Fruit fly (Drosophila melanogaster) whole organism, pupa: Measurements from ENCODE around the gene CG31231.

ENCODE experiments used
- CG10348 ChIP-seq: fragments of 200-800 bp; sonication (Bioruptor generic); IDR thresholded peaks from 2 replicates; pipeline ENCODE4 v1.3.6; 2022; ENCODE audit warnings: missing biosample characterization, missing genetic modification characterization
- CG15710 ChIP-seq: fragments of 200-800 bp; sonication (Bioruptor generic); optimal IDR thresholded peaks from 2 replicates; lab custom pipeline; 2018; ENCODE audit warnings: missing biosample characterization, mild to moderate bottlenecking, missing genetic modification characterization, moderate library complexity
- CG34367 ChIP-seq: fragments of 200-800 bp; sonication (Bioruptor generic); optimal IDR thresholded peaks from 2 replicates; lab custom pipeline; 2018; ENCODE audit warnings: missing biosample characterization, mild to moderate bottlenecking, missing genetic modification characterization
- CG4496 ChIP-seq: fragments of 200-800 bp; sonication (Bioruptor generic); IDR thresholded peaks from 3 replicates; pipeline ENCODE4 v1.3.6; 2022; ENCODE audit warnings: missing biosample characterization, missing genetic modification characterization
- CG8159 ChIP-seq: fragments of 200-800 bp; sonication (Bioruptor generic); optimal IDR thresholded peaks from 3 replicates; lab custom pipeline; 2018; ENCODE audit warnings: missing biosample characterization, mild to moderate bottlenecking, missing genetic modification characterization, moderate library complexity
- CG8301 ChIP-seq: fragments of 200-800 bp; sonication (Bioruptor generic); optimal IDR thresholded peaks from 2 replicates; lab custom pipeline; 2018; ENCODE audit warnings: missing biosample characterization, mild to moderate bottlenecking, missing genetic modification characterization
- CG9948 ChIP-seq: fragments of 200-800 bp; sonication (Bioruptor generic); optimal IDR thresholded peaks from 2 replicates; lab custom pipeline; 2018; ENCODE audit warnings: missing biosample characterization, mild to moderate bottlenecking, missing genetic modification characterization, moderate library complexity
- EcR ChIP-seq: fragments of 200-800 bp; sonication (Bioruptor generic); optimal IDR thresholded peaks from 3 replicates; lab custom pipeline; 2019; ENCODE audit warnings: missing biosample characterization, missing genetic modification characterization, mild to moderate bottlenecking, moderate library complexity, missing genetic modification reagents
- Ets98B ChIP-seq: fragments of 200-800 bp; sonication (Bioruptor generic); IDR thresholded peaks from 2 replicates; pipeline ENCODE4 v1.3.6; 2022; ENCODE audit warnings: missing biosample characterization, missing genetic modification characterization
- Snoo ChIP-seq: fragments of 200-800 bp; sonication (Bioruptor generic); optimal IDR thresholded peaks from 3 replicates; lab custom pipeline; 2017; ENCODE audit warnings: missing biosample characterization, mild to moderate bottlenecking, missing genetic modification characterization, inconsistent platforms
- gl ChIP-seq: fragments of 200-800 bp; sonication (Bioruptor generic); optimal IDR thresholded peaks from 2 replicates; lab custom pipeline; 2018; ENCODE audit warnings: missing biosample characterization, mild to moderate bottlenecking, missing genetic modification characterization
- rn ChIP-seq: fragments of 200-800 bp; sonication (Bioruptor generic); IDR thresholded peaks from 2 replicates; pipeline ENCODE4 v1.3.6; 2022; ENCODE audit warnings: missing biosample characterization, missing genetic modification characterization

dm6 chr3R:18624541-18624940 is 40.6 kb upstream of the CG31231 start:
- TF ChIP-seq gl: no peak
- TF ChIP-seq Snoo (tag; lab: Kevin White, UChicago): no peak
- TF ChIP-seq CG9948 (tag; lab: Kevin White, UChicago): peak; percentile 19
- no peak for TF ChIP-seq CG8159 (tag; lab: Kevin White, UChicago)
- TF ChIP-seq CG34367 (tag; lab: Kevin White, UChicago): no peak
- no peak for TF ChIP-seq EcR (GFP tag; lab: Kevin White, UChicago)
- TF ChIP-seq CG15710: no peak
- TF ChIP-seq CG4496 (GFP tag; lab: Robert Waterston, UW): peak; percentile 73
- no peak for TF ChIP-seq rn (GFP tag; lab: Robert Waterston, UW)
- TF ChIP-seq CG10348 (GFP tag; lab: Robert Waterston, UW): no peak
- peak; percentile 70 for TF ChIP-seq Ets98B
- peak; percentile 53 for TF ChIP-seq CG8301 (tag; lab: Kevin White, UChicago)
